Fruit fly (Drosophila melanogaster) whole organism, embryonic: Measurements from ENCODE around the gene Ilp7.

Source experiments
- CG10431 ChIP-seq: fragments of 200-800 bp; sonication (Bioruptor generic); optimal IDR thresholded peaks from 3 replicates; lab custom pipeline; 2018; ENCODE audit warnings: missing biosample characterization, mild to moderate bottlenecking, missing genetic modification characterization
- CG12391 ChIP-seq: fragments of 200-800 bp; sonication (Bioruptor generic); optimal IDR thresholded peaks from 3 replicates; lab custom pipeline; 2018; ENCODE audit warnings: missing biosample characterization, mild to moderate bottlenecking, missing genetic modification characterization, moderate library complexity
- CG1647 ChIP-seq: fragments of 200-800 bp; sonication (Bioruptor generic); optimal IDR thresholded peaks from 3 replicates; lab custom pipeline; 2016; ENCODE audit warnings: missing biosample characterization, missing genetic modification characterization
- CG2120 ChIP-seq: fragments of 200-800 bp; sonication (Bioruptor generic); optimal IDR thresholded peaks from 3 replicates; lab custom pipeline; 2016; ENCODE audit warnings: missing biosample characterization, missing genetic modification characterization
- Neu2 ChIP-seq: fragments of 200-800 bp; sonication (Bioruptor generic); optimal IDR thresholded peaks from 3 replicates; lab custom pipeline; 2016; ENCODE audit warnings: missing biosample characterization, missing genetic modification characterization, borderline replicate concordance
- ind ChIP-seq: fragments of 200-800 bp; sonication (Bioruptor generic); optimal IDR thresholded peaks from 3 replicates; lab custom pipeline; 2016; ENCODE audit warnings: missing biosample characterization, missing genetic modification characterization
- knrl ChIP-seq: fragments of 200-800 bp; sonication (Bioruptor generic); IDR thresholded peaks from 3 replicates; pipeline ENCODE4 v1.3.6; 2022; ENCODE audit warnings: missing biosample characterization, missing genetic modification characterization; ENCODE audit not compliant: partially characterized antibody
- wor ChIP-seq: fragments of 200-800 bp; sonication (Bioruptor generic); IDR thresholded peaks from 2 replicates; pipeline ENCODE4 v1.3.6; 2022; ENCODE audit warnings: missing biosample characterization, missing genetic modification characterization

- TF ChIP-seq ind (GFP tag; lab: Kevin White, UChicago) = no peak
- no peak for TF ChIP-seq knrl (GFP tag; lab: Robert Waterston, UW)
- no peak for TF ChIP-seq Neu2 (GFP tag; lab: Kevin White, UChicago)
- no peak for TF ChIP-seq CG12391 (tag; lab: Kevin White, UChicago)
- TF ChIP-seq CG2120 (GFP tag; lab: Kevin White, UChicago) = no peak
- no peak for TF ChIP-seq CG1647 (GFP tag; lab: Kevin White, UChicago)
- TF ChIP-seq wor = no peak
- TF ChIP-seq CG10431 (GFP tag; lab: Kevin White, UChicago) = no peak
Measured at dm6 chrX:3715616-3716015, 48.2 kb downstream of the Ilp7 start.
